Fruit fly (Drosophila melanogaster): Measurements from ENCODE around the gene Vps16B.

DNA sequence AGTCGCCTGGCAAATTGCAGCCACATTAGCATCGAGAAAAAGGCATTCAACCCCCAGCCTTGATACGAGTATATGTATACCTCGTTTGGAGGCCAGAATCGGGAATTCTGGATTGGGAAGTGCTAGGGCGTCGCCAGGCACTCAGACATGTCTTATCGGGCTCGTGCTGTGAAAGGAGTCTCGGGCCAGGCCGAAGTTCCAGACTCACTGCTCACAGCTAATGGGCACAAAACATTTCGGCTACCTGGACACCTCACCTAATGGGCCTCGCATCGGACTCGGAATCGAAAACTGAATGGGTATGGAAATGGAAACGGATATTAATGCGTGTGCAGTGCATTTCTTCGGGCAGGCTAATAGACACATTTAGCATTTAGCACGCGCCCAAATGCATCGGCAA, 45.3 kb downstream of the Vps16B start:
- TF ChIP-seq Snoo (tag; optimal IDR thresholded peaks at IDR 0.05) (no peak), CG8159 (tag; optimal IDR thresholded peaks at IDR 0.05) (no peak), fd96Ca (GFP tag; IDR thresholded peaks at IDR 0.05) (no peak)

Measured in whole organism, pupa.